Worm (Caenorhabditis elegans) whole organism, L3 larva: ENCODE results near the gene W01A11.1.

Experiments used
- R02D3.7 ChIP-seq: fragments of 150-350 bp; optimal IDR thresholded peaks from 2 replicates; lab custom pipeline; 2014; ENCODE audit warnings: missing biosample characterization, missing genetic modification characterization
- ZK546.5 ChIP-seq: sonication (generic microtip); optimal IDR thresholded peaks from 2 replicates; lab custom pipeline; 2017; ENCODE audit warnings: missing biosample characterization, missing genetic modification characterization
- ama-1 ChIP-seq: fragments of 150-350 bp; optimal IDR thresholded peaks from 2 replicates; lab custom pipeline; 2018
- ceh-28 ChIP-seq: fragments of 150-350 bp; optimal IDR thresholded peaks from 2 replicates; lab custom pipeline; 2014; ENCODE audit warnings: missing biosample characterization, missing genetic modification reagents, missing genetic modification characterization
- fkh-10 ChIP-seq: sonication (generic microtip); optimal IDR thresholded peaks from 2 replicates; lab custom pipeline; 2017; ENCODE audit warnings: missing biosample characterization, missing genetic modification reagents, missing genetic modification characterization
- fos-1 ChIP-seq: fragments of 150-350 bp; optimal IDR thresholded peaks from 2 replicates; lab custom pipeline; 2014; ENCODE audit warnings: missing biosample characterization, missing genetic modification characterization
- hmg-11 ChIP-seq: sonication (generic microtip); optimal IDR thresholded peaks from 2 replicates; lab custom pipeline; 2016; ENCODE audit warnings: missing genetic modification characterization, missing compliant biosample characterization
- nhr-23 ChIP-seq: fragments of 150-350 bp; optimal IDR thresholded peaks from 2 replicates; lab custom pipeline; 2014; ENCODE audit warnings: missing biosample characterization, missing genetic modification reagents, missing genetic modification characterization
- nhr-77 ChIP-seq: fragments of 150-350 bp; optimal IDR thresholded peaks from 2 replicates; lab custom pipeline; 2014; ENCODE audit warnings: missing biosample characterization, missing genetic modification characterization
- pha-4 ChIP-seq: fragments of 150-350 bp; optimal IDR thresholded peaks from 2 replicates; lab custom pipeline; 2014; ENCODE audit warnings: missing biosample characterization, missing genetic modification reagents, missing genetic modification characterization
- sea-2 ChIP-seq: fragments of 150-350 bp; sonication (generic microtip); optimal IDR thresholded peaks from 4 replicates; lab custom pipeline; 2014; ENCODE audit warnings: missing biosample characterization, missing genetic modification reagents, missing genetic modification characterization
- tbx-2 ChIP-seq: sonication (generic microtip); optimal IDR thresholded peaks from 2 replicates; lab custom pipeline; 2016; ENCODE audit warnings: mild to moderate bottlenecking, missing genetic modification characterization, missing compliant biosample characterization
- unc-62 ChIP-seq: fragments of 150-350 bp; sonication (generic microtip); optimal IDR thresholded peaks from 4 replicates; lab custom pipeline; 2014; ENCODE audit warnings: missing biosample characterization, missing genetic modification reagents, missing genetic modification characterization
- ztf-11 ChIP-seq: fragments of 150-350 bp; optimal IDR thresholded peaks from 2 replicates; lab custom pipeline; 2014; ENCODE audit warnings: missing biosample characterization, missing genetic modification characterization

- TF ChIP-seq hmg-11 (tag; lab: Kevin White, UChicago) (no peak), fkh-10 (no peak), fos-1 (tag; lab: Kevin White, UChicago) (no peak), nhr-23 (tag; lab: Kevin White, UChicago) (no peak), nhr-77 (tag; lab: Kevin White, UChicago) (no peak), pha-4 (tag; lab: Kevin White, UChicago) (no peak), ztf-11 (tag; lab: Kevin White, UChicago) (no peak), unc-62 (no peak), ama-1 (no peak), tbx-2 (no peak), ceh-28 (tag; lab: Kevin White, UChicago) (no peak), R02D3.7 (tag; lab: Kevin White, UChicago) (no peak), ZK546.5 (no peak), sea-2 (GFP tag; lab: Kevin White, UChicago) (no peak)
Observed at ce11 chrV:6453122-6453521, 45.9 kb upstream of the W01A11.1 start, which contains the start of gene acl-9.
